Worm (Caenorhabditis elegans): ENCODE results near the gene ugt-43.
A peak's percentile ranks its signal among the peaks of the same experiment; 100 is the strongest.

DNA sequence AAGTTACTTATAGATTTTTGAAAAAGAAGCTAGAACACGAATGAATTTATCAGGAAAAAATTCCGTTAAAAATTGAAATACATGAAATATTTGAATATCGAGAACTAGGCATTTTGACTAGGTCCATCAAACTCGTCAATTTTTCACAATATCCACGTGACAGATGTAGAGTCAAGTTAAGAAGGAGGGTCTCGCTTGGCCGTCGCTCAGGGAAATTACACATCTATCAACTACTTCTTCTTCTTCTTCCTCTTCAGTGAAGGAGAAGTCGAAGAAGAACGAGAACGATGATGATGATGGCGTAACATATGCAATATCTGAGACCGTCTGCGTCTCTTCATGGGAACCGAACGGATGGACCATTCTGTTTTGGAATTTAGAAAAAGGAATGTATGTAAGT lies 44.5 kb upstream of the ugt-43 start:
- no peak for TF ChIP-seq lin-13 (GFP tag; optimal IDR thresholded peaks at IDR 0.05)
- peak; percentile 18 for TF ChIP-seq nhr-129 (tag; optimal IDR thresholded peaks at IDR 0.05)
- no peak for TF ChIP-seq R02D3.7 (tag; optimal IDR thresholded peaks at IDR 0.05)

Data from whole organism, L2 larva.